Worm (Caenorhabditis elegans) whole organism, L1 larva: ENCODE data around the gene srj-49.

Experiments used
- C16A3.4 ChIP-seq: fragments of 150-350 bp; optimal IDR thresholded peaks from 2 replicates; lab custom pipeline; 2014; ENCODE audit warnings: missing biosample characterization, missing genetic modification characterization
- aly-2 ChIP-seq: fragments of 150-350 bp; optimal IDR thresholded peaks from 2 replicates; lab custom pipeline; 2014; ENCODE audit warnings: missing biosample characterization, missing genetic modification characterization
- ama-1 ChIP-seq: fragments of 150-350 bp; optimal IDR thresholded peaks from 2 replicates; lab custom pipeline; 2014
- blmp-1 ChIP-seq: fragments of 150-350 bp; optimal IDR thresholded peaks from 2 replicates; lab custom pipeline; 2014; ENCODE audit warnings: missing biosample characterization, missing genetic modification characterization
- ceh-63 ChIP-seq: fragments of 200-800 bp; sonication (Bioruptor generic); optimal IDR thresholded peaks from 2 replicates; lab custom pipeline; 2018; ENCODE audit warnings: mild to moderate bottlenecking, missing genetic modification characterization, missing compliant biosample characterization
- ceh-88 ChIP-seq: fragments of 200-800 bp; sonication (Bioruptor generic); IDR thresholded peaks from 2 replicates; pipeline ENCODE4 v1.3.6; 2022; ENCODE audit warnings: missing genetic modification characterization, missing compliant biosample characterization
- ces-1 ChIP-seq: fragments of 150-350 bp; optimal IDR thresholded peaks from 2 replicates; lab custom pipeline; 2014; ENCODE audit warnings: missing biosample characterization, missing genetic modification reagents, missing genetic modification characterization
- dpl-1 ChIP-seq, 3 experiments: fragments of 150-350 bp in 2 of 3; sonication (generic microtip) in 1 of 3; optimal IDR thresholded peaks; 2 replicates each; lab custom pipeline; 2014 to 2017; ENCODE audit warnings: missing biosample characterization in 3 of 3, missing genetic modification characterization in 3 of 3, missing genetic modification reagents in 3 of 3
- dsc-1 ChIP-seq: sonication (generic microtip); optimal IDR thresholded peaks from 2 replicates; lab custom pipeline; 2016; ENCODE audit warnings: mild to moderate bottlenecking, missing genetic modification characterization, missing compliant biosample characterization
- efl-1 ChIP-seq, 4 experiments: fragments of 150-350 bp; optimal IDR thresholded peaks in 3 of 4; peaks in 1 of 4; 1 replicate in 1 of 4; 2 replicates in 3 of 4; lab custom pipeline; 2014; ENCODE audit warnings: missing biosample characterization in 2 of 4, missing genetic modification characterization in 2 of 4, missing genetic modification reagents in 2 of 4
- elt-2 ChIP-seq: sonication (generic microtip); optimal IDR thresholded peaks from 2 replicates; lab custom pipeline; 2016; ENCODE audit warnings: missing genetic modification characterization, mild to moderate bottlenecking, inconsistent platforms, missing compliant biosample characterization, missing genetic modification reagents
- ets-5 ChIP-seq: fragments of 200-800 bp; sonication (Bioruptor generic); IDR thresholded peaks from 2 replicates; pipeline ENCODE4 v1.3.6; 2022; ENCODE audit warnings: missing genetic modification characterization, missing compliant biosample characterization
- fkh-10 ChIP-seq: sonication (generic microtip); optimal IDR thresholded peaks from 2 replicates; lab custom pipeline; 2017; ENCODE audit warnings: missing biosample characterization, missing genetic modification reagents, missing genetic modification characterization
- hlh-17 ChIP-seq: fragments of 200-800 bp; sonication (Bioruptor generic); optimal IDR thresholded peaks from 2 replicates; lab custom pipeline; 2018; ENCODE audit warnings: missing genetic modification characterization, mild to moderate bottlenecking, missing compliant biosample characterization, moderate library complexity, borderline replicate concordance
- hpl-2 ChIP-seq: fragments of 150-350 bp; optimal IDR thresholded peaks from 2 replicates; lab custom pipeline; 2014; ENCODE audit warnings: missing biosample characterization, missing genetic modification reagents, missing genetic modification characterization
- irx-1 ChIP-seq: sonication (generic microtip); optimal IDR thresholded peaks from 2 replicates; lab custom pipeline; 2016; ENCODE audit warnings: missing genetic modification characterization, missing compliant biosample characterization
- lin-14 ChIP-seq: fragments of 200-800 bp; sonication (Bioruptor generic); optimal IDR thresholded peaks from 2 replicates; lab custom pipeline; 2018; ENCODE audit warnings: mild to moderate bottlenecking, missing genetic modification characterization, moderate library complexity, missing compliant biosample characterization
- lin-15B ChIP-seq: fragments of 150-350 bp; sonication (generic microtip); optimal IDR thresholded peaks from 3 replicates; lab custom pipeline; 2014; ENCODE audit warnings: missing biosample characterization, missing genetic modification characterization
- lin-35 ChIP-seq, 2 experiments: fragments of 150-350 bp; optimal IDR thresholded peaks; 2 replicates each; lab custom pipeline; 2014; ENCODE audit warnings: missing biosample characterization in 2 of 2, missing genetic modification characterization in 2 of 2, missing genetic modification reagents in 2 of 2
- lin-39 ChIP-seq: fragments of 150-350 bp; optimal IDR thresholded peaks from 2 replicates; lab custom pipeline; 2014; ENCODE audit warnings: missing biosample characterization, missing genetic modification reagents, missing genetic modification characterization
- mdl-1 ChIP-seq, 2 experiments: fragments of 150-350 bp; optimal IDR thresholded peaks; 2 replicates each; lab custom pipeline; 2014 to 2017; ENCODE audit warnings: missing biosample characterization in 2 of 2, missing genetic modification characterization in 2 of 2, inconsistent platforms in 1 of 2
- mep-1 ChIP-seq: fragments of 150-350 bp; optimal IDR thresholded peaks from 2 replicates; lab custom pipeline; 2014; ENCODE audit warnings: missing biosample characterization, missing genetic modification characterization
- nhr-11 ChIP-seq: fragments of 150-350 bp; optimal IDR thresholded peaks from 2 replicates; lab custom pipeline; 2014; ENCODE audit warnings: missing biosample characterization, missing genetic modification characterization
- nhr-28 ChIP-seq: fragments of 150-350 bp; optimal IDR thresholded peaks from 2 replicates; lab custom pipeline; 2014; ENCODE audit warnings: missing biosample characterization, missing genetic modification characterization
- nhr-47 ChIP-seq: sonication (generic microtip); optimal IDR thresholded peaks from 2 replicates; lab custom pipeline; 2016; ENCODE audit warnings: mild to moderate bottlenecking, missing genetic modification characterization, moderate library complexity, missing compliant biosample characterization
- nhr-71 ChIP-seq: sonication (generic microtip); optimal IDR thresholded peaks from 2 replicates; lab custom pipeline; 2016; ENCODE audit warnings: mild to moderate bottlenecking, missing genetic modification characterization, moderate library complexity, missing compliant biosample characterization
- nhr-76 ChIP-seq: sonication (generic microtip); optimal IDR thresholded peaks from 2 replicates; lab custom pipeline; 2017; ENCODE audit warnings: missing biosample characterization, missing genetic modification characterization
- nhr-84 ChIP-seq: sonication (generic microtip); optimal IDR thresholded peaks from 2 replicates; lab custom pipeline; 2017; ENCODE audit warnings: missing biosample characterization, missing genetic modification characterization
- nhr-85 ChIP-seq: sonication (generic microtip); peaks from one replicate; lab custom pipeline; 2016; ENCODE audit warnings: missing genetic modification characterization, inconsistent platforms, missing compliant biosample characterization
- rnt-1 ChIP-seq: sonication (generic microtip); optimal IDR thresholded peaks from 2 replicates; lab custom pipeline; 2016; ENCODE audit warnings: mild to moderate bottlenecking, missing genetic modification characterization, moderate library complexity, missing compliant biosample characterization
- snu-23 ChIP-seq: sonication (generic microtip); optimal IDR thresholded peaks from 2 replicates; lab custom pipeline; 2016; ENCODE audit warnings: missing genetic modification characterization, missing compliant biosample characterization
- sptf-1 ChIP-seq: fragments of 150-350 bp; optimal IDR thresholded peaks from 2 replicates; lab custom pipeline; 2014; ENCODE audit warnings: missing biosample characterization, missing genetic modification characterization
- sup-37 ChIP-seq: fragments of 200-800 bp; sonication (Bioruptor generic); optimal IDR thresholded peaks from 2 replicates; lab custom pipeline; 2018; ENCODE audit warnings: mild to moderate bottlenecking, missing genetic modification characterization, missing compliant biosample characterization
- tbx-2 ChIP-seq: sonication (generic microtip); optimal IDR thresholded peaks from 2 replicates; lab custom pipeline; 2016; ENCODE audit warnings: missing genetic modification characterization, missing compliant biosample characterization
- tlp-1 ChIP-seq: fragments of 150-350 bp; optimal IDR thresholded peaks from 2 replicates; lab custom pipeline; 2014; ENCODE audit warnings: missing biosample characterization, missing genetic modification characterization
- unc-130 ChIP-seq: fragments of 150-350 bp; optimal IDR thresholded peaks from 2 replicates; lab custom pipeline; 2017; ENCODE audit warnings: missing biosample characterization, missing genetic modification characterization, inconsistent platforms
- vab-15 ChIP-seq: sonication (generic microtip); optimal IDR thresholded peaks from 2 replicates; lab custom pipeline; 2017; ENCODE audit warnings: missing genotype, mild to moderate bottlenecking, missing genetic modification characterization, missing compliant biosample characterization
- ztf-11 ChIP-seq, 2 experiments: sonication (generic microtip); optimal IDR thresholded peaks; 2 replicates each; lab custom pipeline; 2016 to 2017; ENCODE audit warnings: missing genetic modification characterization in 2 of 2, missing biosample characterization in 1 of 2, missing compliant biosample characterization in 1 of 2

srj-49 gene

ce11 chrV:2855473-2855872 is 7.3 kb upstream of the srj-49 start, which contains the start of gene srj-57:
TSS of gene srj-57 (minus strand) at chrV:2855573.
- TF ChIP-seq ces-1 (no peak), nhr-47 (no peak), lin-14 (GFP tag; lab: Kevin White, UChicago) (no peak), dpl-1 (GFP tag; optimal IDR thresholded peaks at IDR 0.05; lab: Kevin White, UChicago) (no peak), hpl-2 (GFP tag; lab: Kevin White, UChicago) (no peak), rnt-1 (tag; lab: Kevin White, UChicago) (no peak), nhr-11 (no peak)

ce11 chrV:2849071-2849470 is 931 bp upstream of the srj-49 start, which contains the start of gene ugt-53:
TSS of gene ugt-53 (plus strand) at chrV:2849343.
- peak; percentile 54 for TF ChIP-seq elt-2 (tag; lab: Kevin White, UChicago)
- TF ChIP-seq nhr-71 (tag; lab: Kevin White, UChicago) = no peak
- TF ChIP-seq nhr-85 (tag; lab: Kevin White, UChicago) = peak; percentile 21
- no peak for TF ChIP-seq ets-5 (GFP tag; lab: Robert Waterston, UW)

- TF ChIP-seq sup-37 (GFP tag; lab: Kevin White, UChicago) (no peak), vab-15 (tag; lab: Kevin White, UChicago) (no peak), C16A3.4 (tag; lab: Kevin White, UChicago) (no peak), hlh-17 (no peak), nhr-76 (tag; lab: Kevin White, UChicago) (no peak), ceh-63 (GFP tag; lab: Kevin White, UChicago) (no peak), efl-1 (optimal IDR thresholded peaks at IDR 0.05; lab: Kevin White, UChicago) (no peak), efl-1 (GFP tag; optimal IDR thresholded peaks at IDR 0.05 in 1 of 2; lab: Kevin White, UChicago) (peak in 1 of 2 experiments; percentile 29), fkh-10 (GFP tag; lab: Kevin White, UChicago) (no peak), irx-1 (tag; lab: Kevin White, UChicago) (no peak)
Observed at ce11 chrV:2845771-2846170, 2.4 kb downstream of the srj-49 start, which contains the start of gene srj-44. TSS of gene srj-44 (minus strand) at chrV:2845871.

ce11 chrV:2836501-2836900 is 11.6 kb downstream of the srj-49 start, which contains the start of gene srj-45:
TSS of gene srj-45 (minus strand) at chrV:2836601.
- TF ChIP-seq unc-130 (tag; lab: Kevin White, UChicago) (no peak), snu-23 (no peak), sup-37 (GFP tag; lab: Kevin White, UChicago) (no peak), nhr-47 (no peak), ceh-88 (GFP tag; lab: Robert Waterston, UW) (no peak), hlh-17 (no peak), mep-1 (tag; lab: Kevin White, UChicago) (no peak), mdl-1 (tag; optimal IDR thresholded peaks at IDR 0.05; lab: Kevin White, UChicago) (no peak), tbx-2 (tag; lab: Kevin White, UChicago) (no peak), vab-15 (tag; lab: Kevin White, UChicago) (no peak), sptf-1 (tag; lab: Kevin White, UChicago) (no peak), aly-2 (tag; lab: Kevin White, UChicago) (no peak)

- no peak for TF ChIP-seq efl-1 (optimal IDR thresholded peaks at IDR 0.05; lab: Kevin White, UChicago)
- TF ChIP-seq efl-1 (GFP tag; optimal IDR thresholded peaks at IDR 0.05 in 1 of 2; lab: Kevin White, UChicago) = no peak
- TF ChIP-seq ama-1 = no peak
- no peak for TF ChIP-seq lin-39 (tag; lab: Kevin White, UChicago)
- no peak for TF ChIP-seq tlp-1 (tag; lab: Kevin White, UChicago)
- no peak for TF ChIP-seq nhr-28
- TF ChIP-seq ztf-11 (tag; optimal IDR thresholded peaks at IDR 0.05; lab: Kevin White, UChicago) = no peak
- no peak for TF ChIP-seq nhr-84 (tag; lab: Kevin White, UChicago)
- no peak for TF ChIP-seq blmp-1 (tag; lab: Kevin White, UChicago)
- no peak for TF ChIP-seq lin-15B (tag; lab: Kevin White, UChicago)
- TF ChIP-seq dsc-1 (tag; lab: Kevin White, UChicago) = no peak
- TF ChIP-seq lin-35 (GFP tag; optimal IDR thresholded peaks at IDR 0.05; lab: Kevin White, UChicago) = no peak
- no peak for TF ChIP-seq aly-2 (tag; lab: Kevin White, UChicago)
Observed at ce11 chrV:2832666-2833065, 15.5 kb downstream of the srj-49 start, which contains the start of gene srj-50. TSS of gene srj-50 (plus strand) at chrV:2832966.
